Fruit fly (Drosophila melanogaster): ENCODE measurements around the gene CG5217.

CG5217 gene

dm6 chr3R:19211778-19212177, 36.2 kb downstream of the CG5217 start, which contains the start of gene cry (continued):
- TF ChIP-seq CG17829 (tag; optimal IDR thresholded peaks at IDR 0.05) (peak; percentile 55), nau (GFP tag; optimal IDR thresholded peaks at IDR 0.05) (no peak), aop (GFP tag; IDR thresholded peaks at IDR 0.05) (no peak), eyg (GFP tag; optimal IDR thresholded peaks at IDR 0.05) (no peak), maf-S (GFP tag; optimal IDR thresholded peaks at IDR 0.05) (no peak), CG15479 (GFP tag; optimal IDR thresholded peaks at IDR 0.05) (no peak), CG17328 (GFP tag; IDR thresholded peaks at IDR 0.05) (no peak), CG34224 (GFP tag; IDR thresholded peaks at IDR 0.05; ENCODE audit: partially characterized antibody) (no peak), Doc2 (GFP tag; IDR thresholded peaks at IDR 0.05) (no peak), CG3847 (GFP tag; IDR thresholded peaks at IDR 0.05) (0 out of 2 replicates have a peak, but pooled peaks have one; percentile 11), CG11085 (GFP tag; IDR thresholded peaks at IDR 0.05) (no peak), CoRest (tag; optimal IDR thresholded peaks at IDR 0.05) (peak; percentile 76), wor (GFP tag; IDR thresholded peaks at IDR 0.05) (peak; percentile 53), CG13624 (GFP tag; optimal IDR thresholded peaks at IDR 0.05) (no peak), H15 (GFP tag; IDR thresholded peaks at IDR 0.05) (no peak), dati (GFP tag; IDR thresholded peaks at IDR 0.05) (no peak), Sin3A (optimal IDR thresholded peaks at IDR 0.05) (no peak), CG4360 (GFP tag; IDR thresholded peaks at IDR 0.05) (no peak), Ets97D (GFP tag; optimal IDR thresholded peaks at IDR 0.05) (no peak), amos (GFP tag; IDR thresholded peaks at IDR 0.05; ENCODE audit: partially characterized antibody) (no peak), danr (GFP tag; IDR thresholded peaks at IDR 0.05) (0 out of 2 replicates have a peak, but pooled peaks have one; percentile 12), CG18764 (GFP tag; optimal IDR thresholded peaks at IDR 0.05) (peak; percentile 28), otp (GFP tag; IDR thresholded peaks at IDR 0.05) (no peak), CG6272 (GFP tag; IDR thresholded peaks at IDR 0.05) (no peak), Hmr (GFP tag; optimal IDR thresholded peaks at IDR 0.05) (peak; percentile 20), Poxn (GFP tag; IDR thresholded peaks at IDR 0.05) (no peak), PHDP (tag; optimal IDR thresholded peaks at IDR 0.05) (peak; percentile 59), Nf-YB (GFP tag; optimal IDR thresholded peaks at IDR 0.05) (peak; percentile 3), CG34422 (GFP tag; IDR thresholded peaks at IDR 0.05) (0 out of 3 replicates have a peak, but pooled peaks have one; percentile 35), CG6683 (GFP tag; optimal IDR thresholded peaks at IDR 0.05) (no peak), CG6791 (GFP tag; IDR thresholded peaks at IDR 0.05; ENCODE audit: partially characterized antibody) (no peak), sqz (GFP tag; optimal IDR thresholded peaks at IDR 0.05) (no peak), CG8924 (tag; optimal IDR thresholded peaks at IDR 0.05) (no peak), Hey (tag; optimal IDR thresholded peaks at IDR 0.05) (no peak), B-H1 (GFP tag; IDR thresholded peaks at IDR 0.05) (no peak; the same call in 2 of the 3 replicates), CG9817 (tag; optimal IDR thresholded peaks at IDR 0.05) (no peak), CG6175 (GFP tag; IDR thresholded peaks at IDR 0.05) (no peak), CG10543 (GFP tag; optimal IDR thresholded peaks at IDR 0.05) (no peak), CG18599 (GFP tag; optimal IDR thresholded peaks at IDR 0.05) (peak; percentile 32), CG8290 (GFP tag; optimal IDR thresholded peaks at IDR 0.05) (no peak), CG8290 (tag; optimal IDR thresholded peaks at IDR 0.05) (no peak), pzg (GFP tag; optimal IDR thresholded peaks at IDR 0.05) (no peak), crp (GFP tag; optimal IDR thresholded peaks at IDR 0.05) (no peak), seq (GFP tag; IDR thresholded peaks at IDR 0.05) (no peak), jumu (GFP tag; optimal IDR thresholded peaks at IDR 0.05) (no peak), CG17385 (GFP tag; optimal IDR thresholded peaks at IDR 0.05) (peak; percentile 52), ac (GFP tag; optimal IDR thresholded peaks at IDR 0.05) (no peak), Abd-B (GFP tag; optimal IDR thresholded peaks at IDR 0.05) (peak; percentile 66), cas (GFP tag; IDR thresholded peaks at IDR 0.05) (no peak), CG4617 (GFP tag; optimal IDR thresholded peaks at IDR 0.05; ENCODE audit: borderline replicate concordance) (no peak), nerfin-2 (GFP tag; IDR thresholded peaks at IDR 0.05; ENCODE audit: partially characterized antibody) (no peak), CG12942 (GFP tag; optimal IDR thresholded peaks at IDR 0.05) (peak; percentile 2)

Measured in whole organism, embryonic.